Worm (Caenorhabditis elegans): ENCODE data around the gene T06C12.14.

ce11 chrV:15872273-15872672 is 27.5 kb upstream of the T06C12.14 start, which contains the start of gene str-56:
- TF ChIP-seq flt-1 (GFP tag; IDR thresholded peaks at IDR 0.05) (no peak), B0310.2 (tag; optimal IDR thresholded peaks at IDR 0.05) (no peak), tra-4 (tag; optimal IDR thresholded peaks at IDR 0.05) (no peak), tbx-37 (GFP tag; conservative IDR thresholded peaks at IDR 0.05) (no peak), sea-1 (GFP tag; conservative IDR thresholded peaks at IDR 0.05) (no peak), ama-1 (optimal IDR thresholded peaks at IDR 0.05) (no peak), hnd-1 (tag; optimal IDR thresholded peaks at IDR 0.05) (no peak), ets-7 (tag; optimal IDR thresholded peaks at IDR 0.05) (no peak), pes-1 (GFP tag; IDR thresholded peaks at IDR 0.05) (no peak), hmg-4 (GFP tag; optimal IDR thresholded peaks at IDR 0.05) (no peak), F13C5.2 (tag; optimal IDR thresholded peaks at IDR 0.05) (no peak), ceh-36 (tag; optimal IDR thresholded peaks at IDR 0.05) (no peak), aly-1 (tag; optimal IDR thresholded peaks at IDR 0.05) (no peak), ceh-13 (GFP tag; optimal IDR thresholded peaks at IDR 0.05) (no peak)

All from whole organism, early embryonic.